Worm (Caenorhabditis elegans) whole organism, mixed stage, embryonic: ENCODE results near the gene Y39F10A.3.

Source experiments
- bed-3 ChIP-seq: fragments of 200-800 bp; sonication (Bioruptor generic); optimal IDR thresholded peaks from 3 replicates; lab custom pipeline; 2018; ENCODE audit warnings: mild to moderate bottlenecking, missing genetic modification characterization, moderate library complexity, missing compliant biosample characterization
- ceh-83 ChIP-seq: fragments of 200-800 bp; sonication (Bioruptor generic); optimal IDR thresholded peaks from 2 replicates; lab custom pipeline; 2018; ENCODE audit warnings: mild to moderate bottlenecking, missing genetic modification characterization, missing compliant biosample characterization
- elt-1 ChIP-seq: sonication (generic microtip); optimal IDR thresholded peaks from 2 replicates; lab custom pipeline; 2017; ENCODE audit warnings: missing genetic modification characterization, mild to moderate bottlenecking, missing compliant biosample characterization, antibody characterized with exemption, moderate library complexity, borderline replicate concordance; ENCODE audit not compliant: insufficient read depth
- lsy-2 ChIP-seq: fragments of 150-350 bp; optimal IDR thresholded peaks from 2 replicates; lab custom pipeline; 2014; ENCODE audit warnings: missing biosample characterization, missing genetic modification characterization
- mep-1 ChIP-seq: fragments of 150-350 bp; optimal IDR thresholded peaks from 2 replicates; lab custom pipeline; 2017; ENCODE audit warnings: missing biosample characterization, missing genetic modification reagents, missing genetic modification characterization, inconsistent platforms
- nhr-237 ChIP-seq: fragments of 150-350 bp; optimal IDR thresholded peaks from 2 replicates; lab custom pipeline; 2014; ENCODE audit warnings: missing biosample characterization, missing genetic modification characterization
- nhr-28 ChIP-seq: fragments of 150-350 bp; optimal IDR thresholded peaks from 2 replicates; lab custom pipeline; 2014; ENCODE audit warnings: missing biosample characterization, missing genetic modification characterization
- pha-4 ChIP-seq: fragments of 150-350 bp; optimal IDR thresholded peaks from 2 replicates; lab custom pipeline; 2018; ENCODE audit warnings: missing biosample characterization, missing genetic modification reagents, missing genetic modification characterization
- unc-62 ChIP-seq: fragments of 150-350 bp; optimal IDR thresholded peaks from 2 replicates; lab custom pipeline; 2014; ENCODE audit warnings: missing biosample characterization, missing genetic modification reagents, missing genetic modification characterization
- ztf-11 ChIP-seq: fragments of 150-350 bp; optimal IDR thresholded peaks from 2 replicates; lab custom pipeline; 2014; ENCODE audit warnings: missing biosample characterization, missing genetic modification characterization

DNA sequence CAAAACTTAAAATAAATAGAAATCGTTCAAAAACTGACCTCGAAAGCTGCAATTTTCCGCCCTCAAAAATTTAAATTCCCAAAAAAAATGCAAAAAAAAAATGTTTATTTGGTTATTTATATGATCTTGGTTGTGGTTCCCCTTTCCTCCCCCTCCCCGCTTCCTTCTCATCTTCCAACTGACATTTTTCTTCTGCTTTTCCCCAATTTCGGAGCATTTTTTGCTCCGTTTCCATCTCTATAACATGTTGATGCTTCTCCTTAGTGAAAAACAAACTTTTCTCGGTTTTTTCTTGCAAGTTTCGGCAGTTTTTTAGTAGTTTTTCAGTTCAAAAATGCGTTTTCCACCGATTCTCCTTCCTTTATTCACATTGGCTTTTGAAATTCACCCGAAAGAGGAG, 7.8 kb downstream of the Y39F10A.3 start, which contains the start of gene Y39F10A.1:
- TF ChIP-seq unc-62 (GFP tag; lab: Kevin White, UChicago) (no peak), ztf-11 (no peak), nhr-237 (no peak), elt-1 (no peak), pha-4 (tag; lab: Kevin White, UChicago) (no peak), mep-1 (tag; lab: Kevin White, UChicago) (no peak), ceh-83 (GFP tag; lab: Kevin White, UChicago) (no peak), lsy-2 (tag; lab: Kevin White, UChicago) (no peak), nhr-28 (no peak), bed-3 (no peak)
